Fruit fly (Drosophila melanogaster): ENCODE measurements around the gene Polr3D.

Polr3D gene

dm6 chr3L:18106021-18106944 is 3.1 kb downstream of the Polr3D start, which contains the start of the genes CG13698 and mRpS26 (continued):
- peak; percentile 71 for TF ChIP-seq CG7556 (GFP tag; optimal IDR thresholded peaks at IDR 0.05)
- TF ChIP-seq pfk (GFP tag; optimal IDR thresholded peaks at IDR 0.05) = no peak
- no peak for TF ChIP-seq Ravus (GFP tag; IDR thresholded peaks at IDR 0.05)
- TF ChIP-seq Sox102F (GFP tag; optimal IDR thresholded peaks at IDR 0.05) = peak; percentile 72
- TF ChIP-seq Asciz (GFP tag; optimal IDR thresholded peaks at IDR 0.05) = peak; percentile 41
- no peak for TF ChIP-seq hth (optimal IDR thresholded peaks at IDR 0.05)
- peak; percentile 59 for TF ChIP-seq gro (GFP tag; optimal IDR thresholded peaks at IDR 0.05)
- TF ChIP-seq CG5953 (GFP tag; IDR thresholded peaks at IDR 0.05) = peak; percentile 26; the same call in 1 of the 2 replicates
- TF ChIP-seq CG12236 (GFP tag; optimal IDR thresholded peaks at IDR 0.05) = no peak
- no peak for TF ChIP-seq pan (optimal IDR thresholded peaks at IDR 0.05)
- TF ChIP-seq pan (GFP tag; optimal IDR thresholded peaks at IDR 0.05 in 1 of 2, IDR thresholded peaks at IDR 0.05 in 1 of 2) = peak in 1 of 2 experiments; percentile 69
- TF ChIP-seq B-H1 (GFP tag; IDR thresholded peaks at IDR 0.05) = peak; percentile 41; the same call in 1 of the 3 replicates
- TF ChIP-seq CG9932 (GFP tag; IDR thresholded peaks at IDR 0.05) = peak; percentile 80
- no peak for TF ChIP-seq shn (GFP tag; optimal IDR thresholded peaks at IDR 0.05)
- TF ChIP-seq ken (GFP tag; IDR thresholded peaks at IDR 0.05) = no peak
- TF ChIP-seq Hsf (GFP tag; optimal IDR thresholded peaks at IDR 0.05) = peak; percentile 55
- no peak for TF ChIP-seq usp (GFP tag; optimal IDR thresholded peaks at IDR 0.05)
- 0 out of 2 replicates have a peak, but pooled peaks have one; percentile 12 for TF ChIP-seq ap (GFP tag; IDR thresholded peaks at IDR 0.05)
- TF ChIP-seq Dad (GFP tag; optimal IDR thresholded peaks at IDR 0.05) = no peak
- peak; percentile 40 for TF ChIP-seq CG6683 (GFP tag; optimal IDR thresholded peaks at IDR 0.05)
- peak; percentile 77 for TF ChIP-seq CG9817 (tag; optimal IDR thresholded peaks at IDR 0.05)
- TF ChIP-seq Optix (GFP tag; IDR thresholded peaks at IDR 0.05) = no peak
- TF ChIP-seq Side (GFP tag; optimal IDR thresholded peaks at IDR 0.05) = no peak
- no peak for TF ChIP-seq TFAM (GFP tag; optimal IDR thresholded peaks at IDR 0.05)
- TF ChIP-seq ERR (GFP tag; optimal IDR thresholded peaks at IDR 0.05) = no peak
- TF ChIP-seq CG34422 (GFP tag; IDR thresholded peaks at IDR 0.05) = peak; percentile 63; the same call in 1 of the 3 replicates
- no peak for TF ChIP-seq CG7271 (tag; optimal IDR thresholded peaks at IDR 0.05)
- peak; percentile 71 for TF ChIP-seq slbo (GFP tag; IDR thresholded peaks at IDR 0.05)
- no peak for TF ChIP-seq Lim3 (GFP tag; IDR thresholded peaks at IDR 0.05)
- TF ChIP-seq CG1233 (GFP tag; optimal IDR thresholded peaks at IDR 0.05) = peak; percentile 58
- peak in 1 of 2 experiments; percentile 71 for TF ChIP-seq bsh (GFP tag; optimal IDR thresholded peaks at IDR 0.05)
- TF ChIP-seq NC2β (GFP tag; optimal IDR thresholded peaks at IDR 0.05) = no peak
- TF ChIP-seq CG9437 (GFP tag; optimal IDR thresholded peaks at IDR 0.05) = peak; percentile 64
- peak; percentile 65 for TF ChIP-seq CG10267 (tag; optimal IDR thresholded peaks at IDR 0.05)
- TF ChIP-seq sc (optimal IDR thresholded peaks at IDR 0.05) = no peak
- no peak for TF ChIP-seq sc (GFP tag; optimal IDR thresholded peaks at IDR 0.05)
- TF ChIP-seq CG13424 (tag; optimal IDR thresholded peaks at IDR 0.05) = peak; percentile 84
- TF ChIP-seq Mes4 (GFP tag; optimal IDR thresholded peaks at IDR 0.05) = no peak
- TF ChIP-seq CG1529 (GFP tag; optimal IDR thresholded peaks at IDR 0.05) = peak; percentile 53
- peak; percentile 83 for TF ChIP-seq CG31441 (GFP tag; IDR thresholded peaks at IDR 0.05)
- TF ChIP-seq repo (GFP tag; optimal IDR thresholded peaks at IDR 0.05) = peak; percentile 10
- TF ChIP-seq crol (GFP tag; IDR thresholded peaks at IDR 0.05) = no peak
- TF ChIP-seq NFAT (GFP tag; IDR thresholded peaks at IDR 0.05) = 0 out of 2 replicates have a peak, but pooled peaks have one; percentile 26
- peak; percentile 39; the same call in 1 of the 2 replicates for TF ChIP-seq CG4404 (GFP tag; IDR thresholded peaks at IDR 0.05)
- no peak for TF ChIP-seq h (optimal IDR thresholded peaks at IDR 0.05)
- TF ChIP-seq maf-S (GFP tag; optimal IDR thresholded peaks at IDR 0.05) = peak; percentile 27
- peak; percentile 9 for TF ChIP-seq CG10462 (GFP tag; optimal IDR thresholded peaks at IDR 0.05)
- TF ChIP-seq dmrt11E (tag; optimal IDR thresholded peaks at IDR 0.05) = peak; percentile 61
- TF ChIP-seq CG15601 (tag; optimal IDR thresholded peaks at IDR 0.05) = peak; percentile 74
- TF ChIP-seq Blimp-1 (GFP tag; optimal IDR thresholded peaks at IDR 0.05) = peak; percentile 58
